Fruit fly (Drosophila melanogaster) whole organism, prepupa: Measurements from ENCODE around the gene CecA1.

Source experiments
- Blimp-1 ChIP-seq: fragments of 200-800 bp; sonication (Bioruptor generic); optimal IDR thresholded peaks from 3 replicates; lab custom pipeline; 2017; ENCODE audit warnings: missing biosample characterization, missing genetic modification characterization, mild to moderate bottlenecking, moderate library complexity, missing genetic modification reagents
- CG10669 ChIP-seq: fragments of 200-800 bp; sonication (Bioruptor generic); optimal IDR thresholded peaks from 3 replicates; lab custom pipeline; 2018; ENCODE audit warnings: missing biosample characterization, mild to moderate bottlenecking, missing genetic modification characterization, moderate library complexity
- CG11762 ChIP-seq: fragments of 200-800 bp; sonication (Bioruptor generic); optimal IDR thresholded peaks from 3 replicates; lab custom pipeline; 2016; ENCODE audit warnings: missing biosample characterization, missing genetic modification characterization; ENCODE audit not compliant: insufficient read depth
- CG11902 ChIP-seq: fragments of 200-800 bp; sonication (Bioruptor generic); optimal IDR thresholded peaks from 3 replicates; lab custom pipeline; 2016; ENCODE audit warnings: missing biosample characterization, missing genetic modification characterization
- CG16779 ChIP-seq: fragments of 200-800 bp; sonication (Bioruptor generic); optimal IDR thresholded peaks from 3 replicates; lab custom pipeline; 2017; ENCODE audit warnings: missing biosample characterization, mild to moderate bottlenecking, missing genetic modification characterization
- CG32006 ChIP-seq: fragments of 200-800 bp; sonication (Bioruptor generic); optimal IDR thresholded peaks from 3 replicates; lab custom pipeline; 2017; ENCODE audit warnings: missing biosample characterization, mild to moderate bottlenecking, missing genetic modification characterization
- CG3919 ChIP-seq: fragments of 200-800 bp; sonication (Bioruptor generic); optimal IDR thresholded peaks from 3 replicates; lab custom pipeline; 2016; ENCODE audit warnings: missing biosample characterization, missing genetic modification characterization
- CG4318 ChIP-seq: fragments of 200-800 bp; sonication (Bioruptor generic); optimal IDR thresholded peaks from 3 replicates; lab custom pipeline; 2017; ENCODE audit warnings: missing biosample characterization, mild to moderate bottlenecking, missing genetic modification characterization
- CG6163 ChIP-seq: fragments of 200-800 bp; sonication (Bioruptor generic); IDR thresholded peaks from 3 replicates; pipeline ENCODE4 v1.3.6; 2022; ENCODE audit warnings: missing biosample characterization, missing genetic modification characterization
- CG6276 ChIP-seq: fragments of 200-800 bp; sonication (Bioruptor generic); optimal IDR thresholded peaks from 2 replicates; lab custom pipeline; 2017; ENCODE audit warnings: missing biosample characterization, mild to moderate bottlenecking, missing genetic modification characterization
- CG6808 ChIP-seq: fragments of 200-800 bp; sonication (Bioruptor generic); optimal IDR thresholded peaks from 3 replicates; lab custom pipeline; 2017; ENCODE audit warnings: missing biosample characterization, missing genetic modification characterization, mild to moderate bottlenecking, moderate library complexity, missing genetic modification reagents
- CG8119 ChIP-seq: fragments of 200-800 bp; sonication (Bioruptor generic); IDR thresholded peaks from 3 replicates; pipeline ENCODE4 v1.3.6; 2022; ENCODE audit warnings: missing biosample characterization, missing genetic modification characterization
- CG9139 ChIP-seq: fragments of 200-800 bp; sonication (Bioruptor generic); optimal IDR thresholded peaks from 3 replicates; lab custom pipeline; 2017; ENCODE audit warnings: missing biosample characterization, mild to moderate bottlenecking, missing genetic modification characterization
- Eip78C ChIP-seq: fragments of 200-800 bp; sonication (Bioruptor generic); peaks from one replicate; lab custom pipeline; 2016; ENCODE audit warnings: missing biosample characterization, missing genetic modification characterization
- Gug ChIP-seq: fragments of 200-800 bp; sonication (Bioruptor generic); IDR thresholded peaks from 2 replicates; pipeline ENCODE4 v1.3.6; 2022; ENCODE audit warnings: missing biosample characterization, missing genetic modification characterization
- Hr38 ChIP-seq: sonication (Bioruptor generic); optimal IDR thresholded peaks from 2 replicates; lab custom pipeline; 2016; ENCODE audit warnings: missing biosample characterization, missing genetic modification characterization
- Hr39 ChIP-seq: fragments of 200-800 bp; sonication (Bioruptor generic); optimal IDR thresholded peaks from 2 replicates; lab custom pipeline; 2016; ENCODE audit warnings: missing biosample characterization, missing genetic modification characterization
- Hr4 ChIP-seq: fragments of 200-800 bp; sonication (Bioruptor generic); optimal IDR thresholded peaks from 3 replicates; lab custom pipeline; 2016; ENCODE audit warnings: missing biosample characterization, missing genetic modification characterization
- Lpt ChIP-seq: fragments of 200-800 bp; sonication (Bioruptor generic); optimal IDR thresholded peaks from 3 replicates; lab custom pipeline; 2016; ENCODE audit warnings: missing biosample characterization, missing genetic modification characterization
- Met ChIP-seq: fragments of 200-800 bp; sonication (Bioruptor generic); optimal IDR thresholded peaks from 3 replicates; lab custom pipeline; 2016; ENCODE audit warnings: missing biosample characterization, missing genetic modification characterization
- OdsH ChIP-seq: fragments of 200-800 bp; sonication (Bioruptor generic); optimal IDR thresholded peaks from 3 replicates; lab custom pipeline; 2016; ENCODE audit warnings: missing biosample characterization, missing genetic modification characterization
- Smox ChIP-seq: fragments of 200-800 bp; sonication (Bioruptor generic); optimal IDR thresholded peaks from 3 replicates; lab custom pipeline; 2016; ENCODE audit warnings: missing biosample characterization, missing genetic modification characterization
- Sox102F ChIP-seq: fragments of 200-800 bp; sonication (Bioruptor generic); optimal IDR thresholded peaks from 2 replicates; lab custom pipeline; 2016; ENCODE audit warnings: missing biosample characterization, mild to moderate bottlenecking, missing genetic modification characterization
- Sox14 ChIP-seq: fragments of 200-800 bp; sonication (Bioruptor generic); optimal IDR thresholded peaks from 3 replicates; lab custom pipeline; 2016; ENCODE audit warnings: missing biosample characterization, missing genetic modification characterization
- Sox15 ChIP-seq: fragments of 200-800 bp; sonication (Bioruptor generic); optimal IDR thresholded peaks from 3 replicates; lab custom pipeline; 2016; ENCODE audit warnings: missing biosample characterization, missing genetic modification characterization
- acj6 ChIP-seq: fragments of 200-800 bp; sonication (Bioruptor generic); optimal IDR thresholded peaks from 3 replicates; lab custom pipeline; 2016; ENCODE audit warnings: missing biosample characterization, missing genetic modification characterization
- cyc ChIP-seq: fragments of 200-800 bp; sonication (Bioruptor generic); optimal IDR thresholded peaks from 3 replicates; lab custom pipeline; 2016; ENCODE audit warnings: missing biosample characterization, missing genetic modification characterization
- dac ChIP-seq: fragments of 200-800 bp; sonication (Bioruptor generic); optimal IDR thresholded peaks from 2 replicates; lab custom pipeline; 2017; ENCODE audit warnings: missing biosample characterization, mild to moderate bottlenecking, missing genetic modification characterization
- eg ChIP-seq: fragments of 200-800 bp; sonication (Bioruptor generic); IDR thresholded peaks from 3 replicates; pipeline ENCODE4 v1.3.6; 2022; ENCODE audit warnings: missing biosample characterization, missing genetic modification characterization
- esn ChIP-seq: fragments of 200-800 bp; sonication (Bioruptor generic); optimal IDR thresholded peaks from 2 replicates; lab custom pipeline; 2016; ENCODE audit warnings: missing biosample characterization, mild to moderate bottlenecking, missing genetic modification characterization, moderate library complexity
- fd59A ChIP-seq: fragments of 200-800 bp; sonication (Bioruptor generic); optimal IDR thresholded peaks from 2 replicates; lab custom pipeline; 2017; ENCODE audit warnings: missing biosample characterization, mild to moderate bottlenecking, missing genetic modification characterization, missing genetic modification reagents
- lz ChIP-seq: fragments of 200-800 bp; sonication (Bioruptor generic); optimal IDR thresholded peaks from 3 replicates; lab custom pipeline; 2016; ENCODE audit warnings: missing biosample characterization, missing genetic modification characterization
- net ChIP-seq: fragments of 200-800 bp; sonication (Bioruptor generic); optimal IDR thresholded peaks from 3 replicates; lab custom pipeline; 2016; ENCODE audit warnings: missing biosample characterization, missing genetic modification characterization
- pdm3 ChIP-seq: fragments of 200-800 bp; sonication (Bioruptor generic); optimal IDR thresholded peaks from 3 replicates; lab custom pipeline; 2016; ENCODE audit warnings: missing biosample characterization, missing genetic modification characterization
- salr ChIP-seq, 2 experiments: fragments of 200-800 bp; sonication (Bioruptor generic); optimal IDR thresholded peaks; 3 replicates each; lab custom pipeline; 2016 to 2018; ENCODE audit warnings: missing biosample characterization in 2 of 2, missing genetic modification characterization in 2 of 2, mild to moderate bottlenecking in 1 of 2
- svp ChIP-seq: fragments of 200-800 bp; sonication (Bioruptor generic); peaks from one replicate; lab custom pipeline; 2016; ENCODE audit warnings: missing biosample characterization, missing genetic modification characterization
- vri ChIP-seq: fragments of 200-800 bp; sonication (Bioruptor generic); optimal IDR thresholded peaks from 3 replicates; lab custom pipeline; 2016; ENCODE audit warnings: missing biosample characterization, mild to moderate bottlenecking, missing genetic modification characterization

CecA1 gene

dm6 chr3R:30170671-30171667 is 39.7 kb upstream of the CecA1 start, which contains the start of gene Rsod (continued):
- TF ChIP-seq lz (GFP tag; lab: Kevin White, UChicago) (peak; percentile 81), esn (GFP tag; lab: Kevin White, UChicago) (peak; percentile 83), Hr38 (GFP tag; lab: Kevin White, UChicago) (no peak), acj6 (GFP tag; lab: Kevin White, UChicago) (peak; percentile 88), CG11762 (GFP tag; lab: Kevin White, UChicago) (peak; percentile 77), Sox15 (GFP tag; lab: Kevin White, UChicago) (peak; percentile 67), Gug (GFP tag; lab: Robert Waterston, UW) (peak; percentile 83), Sox14 (GFP tag; lab: Kevin White, UChicago) (peak; percentile 82), CG11902 (GFP tag; lab: Kevin White, UChicago) (peak; percentile 58), CG16779 (tag; lab: Kevin White, UChicago) (peak; percentile 66), Hr4 (GFP tag; lab: Kevin White, UChicago) (peak; percentile 93), CG6163 (GFP tag; lab: Robert Waterston, UW) (peak; percentile 96), CG32006 (peak; percentile 92), CG9139 (GFP tag; lab: Kevin White, UChicago) (no peak), CG4318 (GFP tag; lab: Kevin White, UChicago) (peak; percentile 79), OdsH (GFP tag; lab: Kevin White, UChicago) (peak; percentile 91), dac (GFP tag; lab: Kevin White, UChicago) (peak; percentile 84), Blimp-1 (GFP tag; lab: Kevin White, UChicago) (peak; percentile 99), Sox102F (GFP tag; lab: Kevin White, UChicago) (peak; percentile 76), Smox (peak; percentile 84), pdm3 (GFP tag; lab: Kevin White, UChicago) (peak; percentile 87), fd59A (GFP tag; lab: Kevin White, UChicago) (peak; percentile 45), vri (GFP tag; lab: Kevin White, UChicago) (peak; percentile 74), eg (GFP tag; lab: Robert Waterston, UW) (peak; percentile 97), CG6808 (GFP tag; lab: Kevin White, UChicago) (peak; percentile 21), Eip78C (GFP tag; lab: Kevin White, UChicago) (peak; percentile 96), CG3919 (GFP tag; lab: Kevin White, UChicago) (peak; percentile 92), Lpt (GFP tag; lab: Kevin White, UChicago) (peak; percentile 90), Hr39 (GFP tag; lab: Kevin White, UChicago) (peak; percentile 79), CG8119 (peak; percentile 94), CG6276 (GFP tag; lab: Kevin White, UChicago) (peak; percentile 88), cyc (peak; percentile 80), CG10669 (GFP tag; lab: Kevin White, UChicago) (peak; percentile 71), net (GFP tag; lab: Kevin White, UChicago) (peak; percentile 85), svp (peak; percentile 78), Met (GFP tag; lab: Kevin White, UChicago) (peak; percentile 79)

- no peak for TF ChIP-seq salr (GFP tag; optimal IDR thresholded peaks at IDR 0.05; lab: Kevin White, UChicago)
- TF ChIP-seq CG6808 (GFP tag; lab: Kevin White, UChicago), result no peak
- no peak for TF ChIP-seq acj6 (GFP tag; lab: Kevin White, UChicago)
- TF ChIP-seq eg (GFP tag; lab: Robert Waterston, UW), result 0 out of 3 replicates have a peak, but pooled peaks have one; percentile 16
Measured at dm6 chr3R:30174160-30175002, 36.3 kb upstream of the CecA1 start, which contains the start of gene Mlc2. Mlc2 (minus strand) TSS chr3R:30174551.
